Worm (Caenorhabditis elegans) whole organism, L4 larva: Measurements from ENCODE around the gene hum-2.

Experiments used
- D1046.2 ChIP-seq: fragments of 200-800 bp; sonication (Bioruptor generic); IDR thresholded peaks from 2 replicates; pipeline ENCODE4 v1.3.6; 2022; ENCODE audit warnings: missing genetic modification characterization, missing compliant biosample characterization
- F26F4.8 ChIP-seq: fragments of 200-800 bp; sonication (Bioruptor generic); conservative IDR thresholded peaks from 2 replicates; pipeline ENCODE4 v1.3.6; 2022; ENCODE audit warnings: missing genetic modification characterization, missing compliant biosample characterization
- F44E2.7 ChIP-seq: fragments of 200-800 bp; sonication (Bioruptor generic); IDR thresholded peaks from 2 replicates; pipeline ENCODE4 v2.1.2; 2022; ENCODE audit warnings: missing genetic modification characterization, missing compliant biosample characterization
- T26A8.4 ChIP-seq: fragments of 200-800 bp; sonication (Bioruptor generic); IDR thresholded peaks from 2 replicates; pipeline ENCODE4 v1.3.6; 2022; ENCODE audit warnings: missing genetic modification characterization, missing compliant biosample characterization
- Y105C5A.15 ChIP-seq: fragments of 200-800 bp; sonication (Bioruptor generic); IDR thresholded peaks from 2 replicates; pipeline ENCODE4 v1.3.6; 2022; ENCODE audit warnings: missing genetic modification characterization, missing compliant biosample characterization
- Y5F2A.4 ChIP-seq: fragments of 200-800 bp; sonication (Bioruptor generic); optimal IDR thresholded peaks from 2 replicates; lab custom pipeline; 2018; ENCODE audit warnings: mild to moderate bottlenecking, missing genetic modification characterization, missing compliant biosample characterization
- Y75B8A.6 ChIP-seq: fragments of 200-800 bp; sonication (Bioruptor generic); IDR thresholded peaks from 2 replicates; pipeline ENCODE4 v1.3.6; 2022; ENCODE audit warnings: missing genetic modification reagents, missing genetic modification characterization, missing compliant biosample characterization
- ZK337.2 ChIP-seq: fragments of 200-800 bp; sonication (Bioruptor generic); IDR thresholded peaks from 2 replicates; pipeline ENCODE4 v1.3.6; 2022; ENCODE audit warnings: missing genetic modification reagents, missing genetic modification characterization, missing compliant biosample characterization
- aha-1 ChIP-seq: fragments of 150-350 bp; peaks from one replicate; lab custom pipeline; 2014; ENCODE audit warnings: missing biosample characterization, missing genetic modification characterization
- attf-4 ChIP-seq: sonication (generic microtip); optimal IDR thresholded peaks from 3 replicates; lab custom pipeline; 2017; ENCODE audit warnings: missing biosample characterization, missing genetic modification characterization
- ceh-32 ChIP-seq: sonication (generic microtip); optimal IDR thresholded peaks from 2 replicates; lab custom pipeline; 2016; ENCODE audit warnings: mild to moderate bottlenecking, missing genetic modification characterization, missing compliant biosample characterization; ENCODE audit not compliant: poor library complexity
- cey-2 ChIP-seq: sonication (generic microtip); optimal IDR thresholded peaks from 3 replicates; lab custom pipeline; 2017; ENCODE audit warnings: missing genetic modification characterization, mild to moderate bottlenecking, missing compliant biosample characterization, antibody characterized with exemption, borderline replicate concordance; ENCODE audit not compliant: insufficient read depth
- daf-8 ChIP-seq: fragments of 200-800 bp; sonication (Bioruptor generic); IDR thresholded peaks from 2 replicates; pipeline ENCODE4 v1.3.6; 2022; ENCODE audit warnings: missing genetic modification characterization, missing compliant biosample characterization
- dmd-6 ChIP-seq: fragments of 200-800 bp; sonication (Bioruptor generic); IDR thresholded peaks from 2 replicates; pipeline ENCODE4 v1.3.6; 2022; ENCODE audit warnings: missing genetic modification reagents, missing genetic modification characterization, missing compliant biosample characterization
- dpl-1 ChIP-seq: fragments of 150-350 bp; optimal IDR thresholded peaks from 2 replicates; lab custom pipeline; 2014; ENCODE audit warnings: missing biosample characterization, missing genetic modification reagents, missing genetic modification characterization
- dve-1 ChIP-seq: sonication (generic microtip); optimal IDR thresholded peaks from 2 replicates; lab custom pipeline; 2017; ENCODE audit warnings: antibody characterized with exemption, mild to moderate bottlenecking, missing genetic modification characterization, missing compliant biosample characterization; ENCODE audit not compliant: insufficient read depth
- egl-27 ChIP-seq: sonication (generic microtip); optimal IDR thresholded peaks from 3 replicates; lab custom pipeline; 2017; ENCODE audit warnings: missing biosample characterization, missing genetic modification reagents, missing genetic modification characterization
- egl-43 ChIP-seq: fragments of 200-800 bp; sonication (Bioruptor generic); IDR thresholded peaks from 2 replicates; pipeline ENCODE4 v1.3.6; 2022; ENCODE audit warnings: missing genetic modification reagents, missing genetic modification characterization, missing compliant biosample characterization
- hlh-11 ChIP-seq: fragments of 200-800 bp; sonication (Bioruptor generic); optimal IDR thresholded peaks from 2 replicates; lab custom pipeline; 2018; ENCODE audit warnings: mild to moderate bottlenecking, missing genetic modification characterization, missing compliant biosample characterization
- lin-38 ChIP-seq: fragments of 200-800 bp; sonication (Bioruptor generic); IDR thresholded peaks from 2 replicates; pipeline ENCODE4 v1.3.6; 2022; ENCODE audit warnings: missing genetic modification reagents, missing genetic modification characterization, missing compliant biosample characterization
- lir-3 ChIP-seq: sonication (generic microtip); optimal IDR thresholded peaks from 2 replicates; lab custom pipeline; 2016; ENCODE audit warnings: mild to moderate bottlenecking, missing genetic modification characterization, missing compliant biosample characterization
- madf-5 ChIP-seq, 2 experiments: fragments of 200-800 bp; sonication (Bioruptor generic); IDR thresholded peaks; 2 replicates each; pipeline ENCODE4 v1.3.6; 2022; ENCODE audit warnings: missing compliant biosample characterization in 2 of 2, missing genetic modification characterization in 2 of 2
- madf-9 ChIP-seq: fragments of 200-800 bp; sonication (Bioruptor generic); conservative IDR thresholded peaks from 2 replicates; pipeline ENCODE4 v1.3.6; 2022; ENCODE audit warnings: missing genetic modification reagents, missing genetic modification characterization, missing compliant biosample characterization
- mdl-1 ChIP-seq, 2 experiments: fragments of 150-350 bp in 1 of 2; sonication (generic microtip) in 1 of 2; optimal IDR thresholded peaks; 2 replicates each; lab custom pipeline; 2014 to 2017; ENCODE audit warnings: missing biosample characterization in 2 of 2, missing genetic modification characterization in 2 of 2
- mdt-29 ChIP-seq: fragments of 200-800 bp; sonication (Bioruptor generic); IDR thresholded peaks from 2 replicates; pipeline ENCODE4 v1.3.6; 2022; ENCODE audit warnings: missing genetic modification reagents, missing genetic modification characterization, missing compliant biosample characterization
- mep-1 ChIP-seq: fragments of 150-350 bp; sonication (generic microtip); optimal IDR thresholded peaks from 3 replicates; lab custom pipeline; 2014; ENCODE audit warnings: missing biosample characterization, missing genetic modification characterization
- mxl-2 ChIP-seq: fragments of 200-800 bp; sonication (Bioruptor generic); conservative IDR thresholded peaks from 2 replicates; pipeline ENCODE4 v1.3.6; 2022; ENCODE audit warnings: missing genetic modification reagents, missing genetic modification characterization, missing compliant biosample characterization
- nhr-10 ChIP-seq: fragments of 150-350 bp; optimal IDR thresholded peaks from 2 replicates; lab custom pipeline; 2014; ENCODE audit warnings: missing biosample characterization, missing genetic modification characterization
- nhr-25 ChIP-seq: sonication (generic microtip); optimal IDR thresholded peaks from 2 replicates; lab custom pipeline; 2017; ENCODE audit warnings: missing genetic modification characterization, mild to moderate bottlenecking, missing compliant biosample characterization, antibody characterized with exemption, moderate library complexity, borderline replicate concordance; ENCODE audit not compliant: insufficient read depth
- nhr-41 ChIP-seq: fragments of 200-800 bp; sonication (Bioruptor generic); IDR thresholded peaks from 2 replicates; pipeline ENCODE4 v1.3.6; 2022; ENCODE audit warnings: missing genetic modification reagents, missing genetic modification characterization, missing compliant biosample characterization
- nhr-42 ChIP-seq: fragments of 200-800 bp; sonication (Bioruptor generic); IDR thresholded peaks from 2 replicates; pipeline ENCODE4 v1.3.6; 2022; ENCODE audit warnings: missing genetic modification characterization, missing compliant biosample characterization
- nhr-77 ChIP-seq: fragments of 150-350 bp; optimal IDR thresholded peaks from 2 replicates; lab custom pipeline; 2014; ENCODE audit warnings: missing biosample characterization, missing genetic modification characterization
- sdz-12 ChIP-seq: fragments of 200-800 bp; sonication (Bioruptor generic); optimal IDR thresholded peaks from 2 replicates; lab custom pipeline; 2018; ENCODE audit warnings: mild to moderate bottlenecking, missing genetic modification characterization, missing compliant biosample characterization
- set-16 ChIP-seq: fragments of 200-800 bp; sonication (Bioruptor generic); IDR thresholded peaks from 2 replicates; pipeline ENCODE4 v1.3.6; 2022; ENCODE audit warnings: missing genetic modification reagents, missing genetic modification characterization, missing compliant biosample characterization
- unc-39 ChIP-seq: sonication (generic microtip); optimal IDR thresholded peaks from 2 replicates; lab custom pipeline; 2017; ENCODE audit warnings: missing biosample characterization, missing genetic modification characterization
- zfp-3 ChIP-seq: fragments of 200-800 bp; sonication (Bioruptor generic); conservative IDR thresholded peaks from 2 replicates; pipeline ENCODE4 v1.3.6; 2022; ENCODE audit warnings: missing genetic modification reagents, missing genetic modification characterization, missing compliant biosample characterization
- zip-11 ChIP-seq: fragments of 200-800 bp; sonication (Bioruptor generic); IDR thresholded peaks from 2 replicates; pipeline ENCODE4 v1.3.6; 2022; ENCODE audit warnings: missing genetic modification characterization, missing compliant biosample characterization
- zip-2 ChIP-seq: fragments of 150-350 bp; optimal IDR thresholded peaks from 2 replicates; lab custom pipeline; 2014; ENCODE audit warnings: missing biosample characterization, missing genetic modification characterization

hum-2 gene

ce11 chrV:9338452-9338851, 47.5 kb upstream of the hum-2 start (continued):
- TF ChIP-seq lir-3 (tag; lab: Kevin White, UChicago) (no peak), dpl-1 (GFP tag; lab: Kevin White, UChicago) (no peak), zip-2 (tag; lab: Kevin White, UChicago) (no peak), hlh-11 (tag; lab: Kevin White, UChicago) (peak; percentile 6), madf-9 (GFP tag; lab: Robert Waterston, UW) (no peak), daf-8 (GFP tag; lab: Robert Waterston, UW) (no peak), F26F4.8 (0 out of 2 replicates have a peak, but pooled peaks have one; percentile 31), cey-2 (tag; lab: Kevin White, UChicago) (no peak), attf-4 (tag; lab: Kevin White, UChicago) (no peak), Y75B8A.6 (GFP tag; lab: Robert Waterston, UW) (no peak), zfp-3 (GFP tag; lab: Robert Waterston, UW) (no peak; the same call in 1 of the 2 replicates), D1046.2 (peak; percentile 48; the same call in 1 of the 2 replicates), mep-1 (tag; lab: Kevin White, UChicago) (peak; percentile 52), nhr-10 (tag; lab: Kevin White, UChicago) (no peak), Y105C5A.15 (GFP tag; lab: Robert Waterston, UW) (no peak), mdl-1 (tag; optimal IDR thresholded peaks at IDR 0.05; lab: Kevin White, UChicago) (no peak), aha-1 (tag; lab: Kevin White, UChicago) (peak; percentile 96), F44E2.7 (GFP tag; lab: Robert Waterston, UW) (no peak), nhr-77 (no peak), dmd-6 (no peak), Y5F2A.4 (no peak), nhr-25 (tag; lab: Kevin White, UChicago) (peak; percentile 24), nhr-41 (GFP tag; lab: Robert Waterston, UW) (no peak), nhr-42 (GFP tag; lab: Robert Waterston, UW) (peak; percentile 73; the same call in 1 of the 2 replicates), unc-39 (tag; lab: Kevin White, UChicago) (no peak), ceh-32 (tag; lab: Kevin White, UChicago) (no peak), sdz-12 (GFP tag; lab: Kevin White, UChicago) (peak; percentile 31), zip-11 (GFP tag; lab: Robert Waterston, UW) (no peak), set-16 (GFP tag; lab: Robert Waterston, UW) (no peak), dve-1 (tag; lab: Kevin White, UChicago) (no peak), ZK337.2 (no peak), egl-27 (no peak), mdt-29 (GFP tag; lab: Robert Waterston, UW) (no peak)
- TF ChIP-seq, all 104 proteins: peak for 22

- peak; percentile 30; the same call in 1 of the 2 replicates for TF ChIP-seq mxl-2
- peak; percentile 81 for TF ChIP-seq egl-43
- peak; percentile 42; the same call in 1 of the 2 replicates for TF ChIP-seq lin-38 (GFP tag; lab: Robert Waterston, UW)
- TF ChIP-seq madf-5 (GFP tag; IDR thresholded peaks at IDR 0.05; lab: Robert Waterston, UW) = 0 out of 4 replicates have a peak, but pooled peaks of 1 of the 2 experiments have one; percentile 55
- TF ChIP-seq mdt-29 (GFP tag; lab: Robert Waterston, UW) = 0 out of 2 replicates have a peak, but pooled peaks have one; percentile 37
- TF ChIP-seq zip-11 (GFP tag; lab: Robert Waterston, UW) = 0 out of 2 replicates have a peak, but pooled peaks have one; percentile 47
- peak; percentile 69; the same call in 1 of the 2 replicates for TF ChIP-seq zfp-3 (GFP tag; lab: Robert Waterston, UW)
- TF ChIP-seq T26A8.4 (GFP tag; lab: Robert Waterston, UW) = peak; percentile 65
- 0 out of 2 replicates have a peak, but pooled peaks have one; percentile 8 for TF ChIP-seq F26F4.8
These were observed 46.7 kb upstream of the hum-2 start for ce11 chrV:9339292-9339691.
